Worm (Caenorhabditis elegans) whole organism, early embryonic: ENCODE results near the gene twk-7.

ENCODE experiments used
- ama-1 ChIP-seq: fragments of 150-350 bp; optimal IDR thresholded peaks from 2 replicates; lab custom pipeline; 2014
- ceh-13 ChIP-seq: fragments of 200-800 bp; sonication (Bioruptor generic); optimal IDR thresholded peaks from 2 replicates; lab custom pipeline; 2018; ENCODE audit warnings: mild to moderate bottlenecking, missing genetic modification characterization, missing compliant biosample characterization
- ets-7 ChIP-seq: sonication (generic microtip); optimal IDR thresholded peaks from 2 replicates; lab custom pipeline; 2016; ENCODE audit warnings: missing genotype, missing genetic modification characterization, missing compliant biosample characterization
- hmbx-1 ChIP-seq: sonication (generic microtip); optimal IDR thresholded peaks from 2 replicates; lab custom pipeline; 2016; ENCODE audit warnings: mild to moderate bottlenecking, missing genetic modification characterization, missing compliant biosample characterization
- hnd-1 ChIP-seq: sonication (generic microtip); optimal IDR thresholded peaks from 2 replicates; lab custom pipeline; 2016; ENCODE audit warnings: missing genetic modification characterization, missing compliant biosample characterization
- pes-1 ChIP-seq: fragments of 200-800 bp; sonication (Bioruptor generic); IDR thresholded peaks from 2 replicates; pipeline ENCODE4 v1.3.6; 2022; ENCODE audit warnings: missing genetic modification reagents, missing genetic modification characterization, missing compliant biosample characterization
- scrt-1 ChIP-seq: fragments of 200-800 bp; sonication (Bioruptor generic); IDR thresholded peaks from 2 replicates; pipeline ENCODE4 v1.3.6; 2022; ENCODE audit warnings: missing genetic modification characterization, missing compliant biosample characterization
- tbx-11 ChIP-seq: fragments of 200-800 bp; sonication (Bioruptor generic); IDR thresholded peaks from 2 replicates; pipeline ENCODE4 v1.3.6; 2022; ENCODE audit warnings: missing genetic modification characterization, missing compliant biosample characterization

ce11 chrIII:8652112-8652694 lies 8.7 kb upstream of the twk-7 start:
- TF ChIP-seq hmbx-1 (tag; lab: Kevin White, UChicago) = no peak
- TF ChIP-seq ceh-13 (GFP tag; lab: Kevin White, UChicago) = no peak
- no peak for TF ChIP-seq ama-1 (lab: Kevin White, UChicago)
- no peak for TF ChIP-seq pes-1 (GFP tag; lab: Robert Waterston, UW)
- TF ChIP-seq ets-7 = no peak
- no peak for TF ChIP-seq hnd-1 (tag; lab: Kevin White, UChicago)
- no peak for TF ChIP-seq tbx-11 (GFP tag; lab: Robert Waterston, UW)
- TF ChIP-seq scrt-1 (GFP tag; lab: Robert Waterston, UW) = no peak
